Fruit fly (Drosophila melanogaster): Measurements from ENCODE around the gene Cpr78Cc.

- TF ChIP-seq nom (GFP tag; optimal IDR thresholded peaks at IDR 0.05) (no peak), Hr78 (GFP tag; optimal IDR thresholded peaks at IDR 0.05) (no peak)
These were observed 1.5 kb downstream of the Cpr78Cc start for dm6 chr3L:21301737-21302487.
